Worm (Caenorhabditis elegans): ENCODE measurements around the gene B0302.2.

DNA sequence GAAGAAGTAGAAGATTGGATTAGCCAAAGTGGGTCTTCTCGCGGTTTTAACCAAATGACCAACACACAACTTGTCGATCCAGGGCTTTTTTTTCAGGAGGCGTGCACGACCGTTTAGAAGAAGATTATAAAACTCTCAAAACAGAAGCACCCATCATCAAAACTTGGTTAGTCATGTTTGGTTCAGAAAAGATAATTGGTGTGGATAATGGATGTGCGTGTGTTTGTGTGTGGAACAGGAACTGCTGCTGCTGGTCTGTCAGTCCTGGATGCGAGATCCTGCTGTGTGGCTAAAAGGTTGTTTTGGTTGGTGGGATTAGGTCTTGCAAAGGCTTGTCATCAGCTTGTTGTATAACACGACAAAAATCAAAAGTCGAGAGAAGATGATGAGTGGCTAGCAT, 25.1 kb downstream of the B0302.2 start:
- TF ChIP-seq atf-7 (tag; optimal IDR thresholded peaks at IDR 0.05) (no peak), C17E4.6 (GFP tag; IDR thresholded peaks at IDR 0.05) (no peak), egl-44 (GFP tag; IDR thresholded peaks at IDR 0.05) (no peak), F23B12.7 (tag; optimal IDR thresholded peaks at IDR 0.05; ENCODE audit: insufficient read depth) (no peak)
